Worm (Caenorhabditis elegans) whole organism, L2 larva: Measurements from ENCODE around the gene col-14.

Source experiments
- F13H6.1 ChIP-seq: sonication (generic microtip); optimal IDR thresholded peaks from 2 replicates; lab custom pipeline; 2016; ENCODE audit warnings: missing genetic modification characterization, missing compliant biosample characterization
- ama-1 ChIP-seq: fragments of 150-350 bp; optimal IDR thresholded peaks from 2 replicates; lab custom pipeline; 2018; ENCODE audit warnings: inconsistent platforms
- ceh-16 ChIP-seq: fragments of 150-350 bp; optimal IDR thresholded peaks from 2 replicates; lab custom pipeline; 2014; ENCODE audit warnings: missing biosample characterization, missing genetic modification characterization
- elt-1 ChIP-seq: fragments of 150-350 bp; optimal IDR thresholded peaks from 2 replicates; lab custom pipeline; 2014; ENCODE audit warnings: missing biosample characterization, missing genetic modification characterization
- fos-1 ChIP-seq: fragments of 150-350 bp; optimal IDR thresholded peaks from 2 replicates; lab custom pipeline; 2014; ENCODE audit warnings: missing biosample characterization, missing genetic modification characterization
- gmeb-1 ChIP-seq: fragments of 150-350 bp; optimal IDR thresholded peaks from 2 replicates; lab custom pipeline; 2014; ENCODE audit warnings: missing biosample characterization, missing genetic modification characterization
- lin-39 ChIP-seq: fragments of 150-350 bp; optimal IDR thresholded peaks from 2 replicates; lab custom pipeline; 2014; ENCODE audit warnings: missing biosample characterization, missing genetic modification reagents, missing genetic modification characterization
- nhr-12 ChIP-seq: fragments of 150-350 bp; optimal IDR thresholded peaks from 2 replicates; lab custom pipeline; 2014; ENCODE audit warnings: missing biosample characterization, missing genetic modification characterization
- nhr-23 ChIP-seq: fragments of 150-350 bp; optimal IDR thresholded peaks from 2 replicates; lab custom pipeline; 2014; ENCODE audit warnings: missing biosample characterization, missing genetic modification reagents, missing genetic modification characterization
- sem-4 ChIP-seq: fragments of 150-350 bp; optimal IDR thresholded peaks from 2 replicates; lab custom pipeline; 2014; ENCODE audit warnings: missing biosample characterization, missing genetic modification reagents, missing genetic modification characterization
- snpc-4 ChIP-seq: fragments of 150-350 bp; optimal IDR thresholded peaks from 2 replicates; lab custom pipeline; 2014; ENCODE audit warnings: missing biosample characterization, missing genetic modification characterization
- unc-62 ChIP-seq: fragments of 150-350 bp; optimal IDR thresholded peaks from 2 replicates; lab custom pipeline; 2014; ENCODE audit warnings: missing biosample characterization, missing genetic modification reagents, missing genetic modification characterization
- ztf-11 ChIP-seq: sonication (generic microtip); optimal IDR thresholded peaks from 2 replicates; lab custom pipeline; 2017; ENCODE audit warnings: missing biosample characterization, missing genetic modification characterization

ce11 chrIV:7803250-7803649, 50.0 kb downstream of the col-14 start, which contains the start of gene C33H5.16:
- TF ChIP-seq F13H6.1 (tag; lab: Kevin White, UChicago): no peak
- TF ChIP-seq elt-1 (tag; lab: Kevin White, UChicago): no peak
- TF ChIP-seq ztf-11: no peak
- no peak for TF ChIP-seq snpc-4 (tag; lab: Kevin White, UChicago)
- TF ChIP-seq nhr-12: no peak
- TF ChIP-seq gmeb-1: no peak
- no peak for TF ChIP-seq lin-39 (tag; lab: Kevin White, UChicago)
- TF ChIP-seq ama-1 (lab: Kevin White, UChicago): no peak
- TF ChIP-seq ceh-16: no peak
- no peak for TF ChIP-seq sem-4 (tag; lab: Kevin White, UChicago)
- TF ChIP-seq nhr-23 (tag; lab: Kevin White, UChicago): no peak
- no peak for TF ChIP-seq unc-62 (GFP tag; lab: Kevin White, UChicago)
- no peak for TF ChIP-seq fos-1 (tag; lab: Kevin White, UChicago)
